Worm (Caenorhabditis elegans) whole organism, late embryonic: ENCODE measurements around the gene din-1.

Source experiments
- C38D4.7 ChIP-seq: fragments of 200-800 bp; sonication (Bioruptor generic); optimal IDR thresholded peaks from 2 replicates; lab custom pipeline; 2018; ENCODE audit warnings: mild to moderate bottlenecking, missing genetic modification characterization, moderate library complexity, missing compliant biosample characterization
- K02D7.2 ChIP-seq: sonication (generic microtip); optimal IDR thresholded peaks from 2 replicates; lab custom pipeline; 2017; ENCODE audit warnings: mild to moderate bottlenecking, missing genetic modification characterization, missing compliant biosample characterization
- Y22D7AL.16 ChIP-seq: sonication (generic microtip); optimal IDR thresholded peaks from 2 replicates; lab custom pipeline; 2016; ENCODE audit warnings: missing genetic modification characterization, missing compliant biosample characterization
- ahr-1 ChIP-seq: sonication (generic microtip); optimal IDR thresholded peaks from 2 replicates; lab custom pipeline; 2016; ENCODE audit warnings: missing genetic modification characterization, missing compliant biosample characterization
- ama-1 ChIP-seq: fragments of 150-350 bp; optimal IDR thresholded peaks from 2 replicates; lab custom pipeline; 2014
- ceh-18 ChIP-seq: sonication (generic microtip); optimal IDR thresholded peaks from 2 replicates; lab custom pipeline; 2016; ENCODE audit warnings: missing genetic modification characterization, missing compliant biosample characterization
- ceh-24 ChIP-seq: sonication (generic microtip); optimal IDR thresholded peaks from 2 replicates; lab custom pipeline; 2016; ENCODE audit warnings: mild to moderate bottlenecking, missing genetic modification characterization, missing compliant biosample characterization
- ceh-31 ChIP-seq: sonication (generic microtip); optimal IDR thresholded peaks from 2 replicates; lab custom pipeline; 2016; ENCODE audit warnings: missing genetic modification characterization, missing compliant biosample characterization
- ceh-34 ChIP-seq: sonication (generic microtip); optimal IDR thresholded peaks from 2 replicates; lab custom pipeline; 2016; ENCODE audit warnings: mild to moderate bottlenecking, missing genetic modification characterization, missing compliant biosample characterization
- ceh-45 ChIP-seq: fragments of 200-800 bp; sonication (Bioruptor generic); IDR thresholded peaks from 2 replicates; pipeline ENCODE4 v1.3.6; 2022; ENCODE audit warnings: missing genetic modification reagents, missing genetic modification characterization, missing compliant biosample characterization
- che-1 ChIP-seq: sonication (generic microtip); optimal IDR thresholded peaks from 2 replicates; lab custom pipeline; 2016; ENCODE audit warnings: mild to moderate bottlenecking, missing genetic modification characterization, missing compliant biosample characterization
- dve-1 ChIP-seq: sonication (generic microtip); optimal IDR thresholded peaks from 2 replicates; lab custom pipeline; 2017; ENCODE audit warnings: antibody characterized with exemption, mild to moderate bottlenecking, missing genetic modification characterization, missing compliant biosample characterization
- eyg-1 ChIP-seq: sonication (generic microtip); optimal IDR thresholded peaks from 2 replicates; lab custom pipeline; 2016; ENCODE audit warnings: missing genotype, missing genetic modification characterization, missing compliant biosample characterization
- fax-1 ChIP-seq: sonication (generic microtip); optimal IDR thresholded peaks from 2 replicates; lab custom pipeline; 2016; ENCODE audit warnings: missing genotype, missing genetic modification characterization, missing compliant biosample characterization
- fkh-6 ChIP-seq: sonication (generic microtip); optimal IDR thresholded peaks from 2 replicates; lab custom pipeline; 2016; ENCODE audit warnings: missing genetic modification characterization, missing compliant biosample characterization
- gmeb-2 ChIP-seq: sonication (generic microtip); optimal IDR thresholded peaks from 2 replicates; lab custom pipeline; 2016; ENCODE audit warnings: missing genetic modification characterization, inconsistent platforms, missing compliant biosample characterization
- hlh-13 ChIP-seq: fragments of 200-800 bp; sonication (Bioruptor generic); optimal IDR thresholded peaks from 2 replicates; lab custom pipeline; 2018; ENCODE audit warnings: mild to moderate bottlenecking, missing genetic modification characterization, missing compliant biosample characterization
- hlh-6 ChIP-seq: sonication (generic microtip); optimal IDR thresholded peaks from 2 replicates; lab custom pipeline; 2016; ENCODE audit warnings: missing genotype, missing genetic modification characterization, missing compliant biosample characterization
- hlh-8 ChIP-seq: sonication (generic microtip); optimal IDR thresholded peaks from 2 replicates; lab custom pipeline; 2016; ENCODE audit warnings: missing genotype, missing genetic modification characterization, missing compliant biosample characterization
- lim-6 ChIP-seq: sonication (generic microtip); optimal IDR thresholded peaks from 2 replicates; lab custom pipeline; 2016; ENCODE audit warnings: missing genetic modification characterization, missing compliant biosample characterization
- nfya-1 ChIP-seq: sonication (generic microtip); optimal IDR thresholded peaks from 2 replicates; lab custom pipeline; 2017; ENCODE audit warnings: missing genetic modification characterization, mild to moderate bottlenecking, missing compliant biosample characterization, antibody characterized with exemption, moderate library complexity
- nhr-232 ChIP-seq: sonication (generic microtip); optimal IDR thresholded peaks from 2 replicates; lab custom pipeline; 2016; ENCODE audit warnings: missing genetic modification characterization, missing compliant biosample characterization
- npax-4 ChIP-seq: sonication (generic microtip); optimal IDR thresholded peaks from 2 replicates; lab custom pipeline; 2016; ENCODE audit warnings: missing genetic modification characterization, missing compliant biosample characterization
- pag-3 ChIP-seq: sonication (generic microtip); optimal IDR thresholded peaks from 2 replicates; lab custom pipeline; 2016; ENCODE audit warnings: missing compliant biosample characterization, missing genetic modification characterization, borderline replicate concordance
- pax-1 ChIP-seq: fragments of 150-350 bp; optimal IDR thresholded peaks from 2 replicates; lab custom pipeline; 2014; ENCODE audit warnings: missing biosample characterization, missing genetic modification characterization
- ref-2 ChIP-seq: sonication (generic microtip); optimal IDR thresholded peaks from 2 replicates; lab custom pipeline; 2016; ENCODE audit warnings: missing genetic modification characterization, missing compliant biosample characterization
- unc-3 ChIP-seq, 2 experiments: fragments of 200-800 bp in 1 of 2; sonication (Bioruptor generic) in 1 of 2; sonication (generic microtip) in 1 of 2; conservative IDR thresholded peaks in 1 of 2; optimal IDR thresholded peaks in 1 of 2; 2 replicates each; pipeline versions ENCODE4 v1.3.6 to Lab custom; 2016 to 2022; ENCODE audit warnings: missing compliant biosample characterization in 2 of 2, missing genetic modification characterization in 2 of 2, missing genetic modification reagents in 1 of 2
- unc-42 ChIP-seq: sonication (generic microtip); optimal IDR thresholded peaks from 2 replicates; lab custom pipeline; 2016; ENCODE audit warnings: missing genotype, missing genetic modification characterization, missing compliant biosample characterization
- unc-86 ChIP-seq: sonication (generic microtip); optimal IDR thresholded peaks from 2 replicates; lab custom pipeline; 2016; ENCODE audit warnings: missing genetic modification characterization, missing compliant biosample characterization
- ztf-16 ChIP-seq: sonication (generic microtip); optimal IDR thresholded peaks from 2 replicates; lab custom pipeline; 2017; ENCODE audit warnings: missing genetic modification characterization, missing compliant biosample characterization

Gene din-1

DNA sequence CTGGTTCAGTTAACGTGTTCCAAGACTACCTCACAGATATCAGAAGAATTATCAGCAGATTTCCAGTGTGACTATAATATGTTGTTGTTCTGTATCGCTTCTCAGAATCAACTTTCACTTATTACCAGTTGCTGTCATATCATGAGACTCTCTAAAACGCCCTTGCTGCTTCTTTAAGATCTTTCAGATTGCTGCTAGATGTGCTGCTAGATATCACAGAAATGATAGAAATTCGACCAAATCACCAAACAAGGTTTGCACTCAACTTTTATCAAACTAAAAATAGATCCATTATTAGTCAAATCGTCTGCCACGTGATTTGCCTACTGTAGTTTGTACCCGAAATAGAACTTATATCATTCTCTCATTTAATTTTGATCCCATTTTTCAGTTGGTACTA, 11.1 kb upstream of the din-1 start:
- TF ChIP-seq lim-6 (tag; lab: Kevin White, UChicago) (no peak), hlh-13 (no peak), fkh-6 (tag; lab: Kevin White, UChicago) (no peak), hlh-6 (no peak)

DNA sequence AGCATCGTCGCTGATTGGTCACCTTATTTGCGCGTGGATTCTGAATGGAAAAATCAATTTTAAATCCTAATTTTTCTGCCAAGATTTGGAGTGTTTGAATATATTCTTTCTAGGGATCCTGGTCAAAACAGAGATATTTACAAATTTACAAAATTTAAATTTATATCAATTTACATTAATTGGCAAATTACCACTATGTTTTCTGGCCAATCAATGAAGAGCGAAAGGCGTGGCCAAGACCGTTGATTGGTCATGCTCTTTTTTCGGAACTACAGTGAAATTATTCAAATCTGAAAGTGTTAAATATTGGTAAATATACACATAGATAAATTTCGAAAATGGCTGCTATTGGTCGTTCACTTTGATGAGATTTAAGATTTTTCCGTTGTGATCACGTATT, 9.3 kb upstream of the din-1 start:
- TF ChIP-seq gmeb-2 (tag; lab: Kevin White, UChicago) = no peak
- TF ChIP-seq nhr-232 (tag; lab: Kevin White, UChicago) = no peak
- no peak for TF ChIP-seq ahr-1 (tag; lab: Kevin White, UChicago)
- TF ChIP-seq ceh-34 = no peak
- TF ChIP-seq nfya-1 (tag; lab: Kevin White, UChicago) = peak; percentile 51

DNA sequence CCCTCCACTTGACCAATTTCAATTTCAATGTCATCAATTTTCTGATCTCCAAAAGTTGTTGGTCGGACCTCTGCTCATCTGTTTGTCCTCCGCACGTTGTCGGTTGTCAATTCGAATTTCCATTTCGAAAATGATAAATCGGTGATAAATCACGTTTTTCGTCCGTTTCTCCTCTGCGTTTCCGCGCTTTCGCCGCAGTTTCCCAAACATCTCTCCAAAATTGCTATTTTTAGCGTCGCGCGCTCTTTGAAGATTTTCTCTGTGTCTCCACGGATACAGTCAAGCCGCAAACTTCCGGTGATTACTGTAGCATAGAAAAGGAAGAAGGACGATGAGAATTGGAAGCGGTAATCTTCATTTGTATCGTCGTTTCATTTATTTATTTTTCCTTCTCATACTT, 8.6 kb upstream of the din-1 start:
- no peak for TF ChIP-seq unc-42 (tag; lab: Kevin White, UChicago)

DNA sequence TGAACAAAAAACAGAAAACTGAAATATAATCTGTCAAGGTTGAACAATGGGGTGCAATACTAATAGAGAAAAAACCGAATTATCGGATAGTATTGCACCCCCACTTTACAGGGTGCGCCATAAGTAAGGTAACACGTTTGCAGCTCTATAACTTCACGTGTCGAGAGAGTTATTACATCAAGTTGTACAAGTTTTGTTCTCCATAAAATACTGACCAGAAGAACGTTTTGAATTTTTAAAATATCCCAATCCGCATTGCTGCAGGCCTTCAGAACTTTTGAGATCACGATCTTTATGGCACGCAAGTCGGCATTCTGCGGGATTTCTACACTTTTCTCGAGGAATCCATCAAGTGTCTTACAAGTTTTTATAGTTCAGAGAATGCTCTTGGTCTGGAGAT, 4.4 kb upstream of the din-1 start:
- TF ChIP-seq ztf-16 (tag; lab: Kevin White, UChicago) (no peak), ceh-18 (tag; lab: Kevin White, UChicago) (no peak), K02D7.2 (tag; lab: Kevin White, UChicago) (no peak), pag-3 (tag; lab: Kevin White, UChicago) (no peak)
- TF ChIP-seq, all 69 proteins: peak for 0

DNA sequence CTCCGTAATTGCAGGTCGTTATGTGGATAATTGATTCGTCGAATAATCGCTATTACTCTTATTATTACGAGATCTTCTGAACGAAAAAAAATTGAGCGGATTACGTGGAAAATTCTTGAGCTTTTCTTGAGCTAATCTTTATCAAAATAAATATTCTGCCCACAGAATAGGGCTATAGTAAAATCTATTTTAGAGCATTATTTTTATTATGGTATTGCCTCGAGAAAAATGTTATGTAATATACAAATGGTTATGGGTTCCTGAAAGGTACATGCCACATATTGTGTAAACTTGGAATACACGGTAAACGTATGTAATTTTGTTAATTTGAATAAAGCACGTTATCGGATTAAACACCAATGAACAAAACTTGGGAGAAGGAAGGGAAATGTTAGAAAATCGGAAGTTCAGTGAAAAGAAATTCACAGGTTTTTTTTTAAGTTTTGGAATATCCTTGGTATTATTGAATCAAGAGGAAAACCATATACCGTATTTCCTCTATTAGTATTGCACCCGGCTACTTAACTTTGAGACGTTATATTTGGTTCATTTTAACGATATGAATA, 3.9 kb upstream of the din-1 start:
- TF ChIP-seq ceh-45 (GFP tag; lab: Robert Waterston, UW) = no peak
- peak; percentile 10 for TF ChIP-seq ceh-18 (tag; lab: Kevin White, UChicago)
- peak; percentile 16 for TF ChIP-seq Y22D7AL.16 (tag; lab: Kevin White, UChicago)
- peak; percentile 31 for TF ChIP-seq unc-42 (tag; lab: Kevin White, UChicago)
- no peak for TF ChIP-seq unc-3 (GFP tag; conservative IDR thresholded peaks at IDR 0.05; lab: Robert Waterston, UW)
- TF ChIP-seq unc-3 (tag; optimal IDR thresholded peaks at IDR 0.05; lab: Kevin White, UChicago) = no peak
- TF ChIP-seq ama-1 (lab: Kevin White, UChicago) = peak; percentile 77
- TF ChIP-seq pax-1 (tag; lab: Kevin White, UChicago) = peak; percentile 69
- no peak for TF ChIP-seq unc-86 (tag; lab: Kevin White, UChicago)
- TF ChIP-seq lim-6 (tag; lab: Kevin White, UChicago) = no peak
- no peak for TF ChIP-seq C38D4.7 (GFP tag; lab: Kevin White, UChicago)
- peak; percentile 6 for TF ChIP-seq dve-1 (tag; lab: Kevin White, UChicago)
- no peak for TF ChIP-seq ceh-24
- no peak for TF ChIP-seq eyg-1 (tag; lab: Kevin White, UChicago)
- TF ChIP-seq ahr-1 (tag; lab: Kevin White, UChicago) = no peak

DNA sequence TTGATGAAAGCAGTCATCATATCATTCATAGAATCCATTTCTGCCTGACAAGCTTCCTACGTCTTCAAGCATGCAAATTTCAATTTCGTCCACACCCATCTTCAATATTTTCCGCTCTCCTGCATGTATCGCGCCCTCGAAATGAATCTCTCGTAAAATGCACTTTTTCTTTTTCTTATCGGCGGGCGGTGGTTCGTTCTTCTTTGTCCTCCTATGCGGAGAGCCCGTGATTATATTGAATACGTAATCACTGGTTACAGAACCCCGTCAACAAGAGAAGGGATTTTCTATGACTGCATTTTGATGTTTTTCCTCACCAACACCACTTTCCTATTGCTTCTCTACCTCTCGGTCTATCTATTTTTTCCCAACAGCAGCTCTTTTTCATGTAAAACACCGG, 3.2 kb upstream of the din-1 start:
- no peak for TF ChIP-seq che-1 (tag; lab: Kevin White, UChicago)
- no peak for TF ChIP-seq ceh-31 (tag; lab: Kevin White, UChicago)
- no peak for TF ChIP-seq npax-4
- TF ChIP-seq hlh-8 = no peak
- peak; percentile 25 for TF ChIP-seq gmeb-2 (tag; lab: Kevin White, UChicago)
- TF ChIP-seq ref-2 (tag; lab: Kevin White, UChicago) = no peak
- TF ChIP-seq ama-1 (lab: Kevin White, UChicago) = peak; percentile 55
- TF ChIP-seq C38D4.7 (GFP tag; lab: Kevin White, UChicago) = peak; percentile 17
- no peak for TF ChIP-seq fax-1
